Worm (Caenorhabditis elegans): ENCODE measurements around the gene unc-98.
A peak's percentile ranks its signal among the peaks of the same experiment; 100 is the strongest.

Gene unc-98

DNA sequence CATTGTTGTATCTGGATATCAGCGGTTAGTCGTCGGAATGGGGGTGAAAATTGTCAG lies at the start of gene unc-98, which contains the start of gene F08C6.18:
Gene unc-98 (minus strand): TSS at position 48 of the 57 bp plus-strand sequence.
Gene F08C6.18 (minus strand): TSS at position 57 of the 57 bp plus-strand sequence.
- no peak for TF ChIP-seq ceh-16 (tag; optimal IDR thresholded peaks at IDR 0.05)
- TF ChIP-seq ama-1 (optimal IDR thresholded peaks at IDR 0.05), result no peak
- no peak for TF ChIP-seq hmg-11 (tag; optimal IDR thresholded peaks at IDR 0.05)
- no peak for TF ChIP-seq egl-5 (tag; optimal IDR thresholded peaks at IDR 0.05)
- TF ChIP-seq nhr-11 (tag; optimal IDR thresholded peaks at IDR 0.05), result no peak
- TF ChIP-seq nhr-76 (tag; optimal IDR thresholded peaks at IDR 0.05), result no peak
- TF ChIP-seq skn-1 (tag; optimal IDR thresholded peaks at IDR 0.05), result no peak

DNA sequence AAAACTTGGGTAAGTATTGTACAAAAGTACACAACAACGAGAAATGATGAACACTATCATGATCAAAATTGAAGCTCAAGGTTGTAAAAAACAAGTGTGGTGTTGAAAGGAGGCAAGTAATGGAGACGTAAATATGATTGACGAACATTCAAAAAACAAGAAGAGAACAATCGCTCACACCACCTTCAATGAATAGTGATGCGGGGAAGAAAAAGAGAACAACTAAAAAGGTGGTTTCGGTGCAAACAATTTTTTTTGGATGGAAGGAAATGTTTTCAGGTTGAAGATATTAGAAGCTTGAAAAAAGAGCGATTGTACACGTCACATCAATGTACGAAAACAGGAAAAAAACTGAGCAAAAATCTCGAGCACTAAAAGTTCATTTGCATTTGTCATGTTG lies 41.0 kb upstream of the unc-98 start:
- TF ChIP-seq fkh-10 (GFP tag; optimal IDR thresholded peaks at IDR 0.05) (no peak), skn-1 (tag; optimal IDR thresholded peaks at IDR 0.05) (no peak), pqm-1 (tag; optimal IDR thresholded peaks at IDR 0.05) (no peak), elt-1 (tag; optimal IDR thresholded peaks at IDR 0.05) (no peak), ceh-82 (tag; optimal IDR thresholded peaks at IDR 0.05) (no peak)

DNA sequence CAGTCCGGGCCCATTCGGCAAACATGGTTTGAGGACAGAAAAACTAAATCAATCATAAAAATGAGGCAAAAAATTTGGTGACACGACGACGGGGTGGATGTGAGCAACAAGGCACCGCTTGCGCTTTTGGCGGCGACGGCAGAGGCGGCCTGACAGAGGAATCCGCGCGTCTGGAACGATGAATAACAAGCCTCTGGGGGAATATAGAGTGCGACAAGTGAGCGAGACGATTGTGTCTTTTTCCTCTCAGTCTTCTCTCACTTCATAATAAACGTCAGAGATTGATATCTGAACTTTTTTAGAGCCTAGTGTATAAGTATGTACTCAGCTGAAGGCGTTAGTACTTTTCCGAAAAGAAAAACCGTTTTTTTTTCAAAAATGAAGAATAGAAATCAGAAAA lies 34.6 kb upstream of the unc-98 start, which contains the start of gene twk-17:
Gene twk-17 (minus strand): TSS at position 101 of the 400 bp plus-strand sequence.
- TF ChIP-seq unc-62 (GFP tag; optimal IDR thresholded peaks at IDR 0.05) (no peak), eor-1 (tag; optimal IDR thresholded peaks at IDR 0.05) (no peak), ceh-82 (tag; optimal IDR thresholded peaks at IDR 0.05) (no peak), hmg-11 (tag; optimal IDR thresholded peaks at IDR 0.05) (no peak), fos-1 (tag; optimal IDR thresholded peaks at IDR 0.05) (no peak), mdl-1 (tag; optimal IDR thresholded peaks at IDR 0.05) (no peak), nhr-237 (tag; optimal IDR thresholded peaks at IDR 0.05) (no peak), nhr-25 (tag; optimal IDR thresholded peaks at IDR 0.05) (no peak), nhr-76 (tag; optimal IDR thresholded peaks at IDR 0.05) (no peak), nfya-1 (tag; optimal IDR thresholded peaks at IDR 0.05; ENCODE audit: insufficient read depth) (no peak), daf-12 (tag; optimal IDR thresholded peaks at IDR 0.05) (no peak), pqm-1 (tag; optimal IDR thresholded peaks at IDR 0.05) (no peak), R02D3.7 (tag; optimal IDR thresholded peaks at IDR 0.05) (no peak)

- TF ChIP-seq ZK546.5 (tag; optimal IDR thresholded peaks at IDR 0.05), result no peak
- TF ChIP-seq R02D3.7 (tag; optimal IDR thresholded peaks at IDR 0.05), result no peak
- no peak for TF ChIP-seq snpc-4 (tag; optimal IDR thresholded peaks at IDR 0.05)
- TF ChIP-seq daf-12 (tag; optimal IDR thresholded peaks at IDR 0.05), result no peak
- TF ChIP-seq ceh-82 (tag; optimal IDR thresholded peaks at IDR 0.05), result no peak
- no peak for TF ChIP-seq nhr-43 (tag; optimal IDR thresholded peaks at IDR 0.05; ENCODE audit: poor library complexity, severe bottlenecking)
- TF ChIP-seq sea-2 (GFP tag; optimal IDR thresholded peaks at IDR 0.05), result no peak
- TF ChIP-seq nhr-77 (tag; optimal IDR thresholded peaks at IDR 0.05), result no peak
- no peak for TF ChIP-seq egl-27 (tag; optimal IDR thresholded peaks at IDR 0.05)
- no peak for TF ChIP-seq nfya-1 (tag; optimal IDR thresholded peaks at IDR 0.05; ENCODE audit: insufficient read depth)
- TF ChIP-seq nhr-67 (tag; optimal IDR thresholded peaks at IDR 0.05), result no peak
- TF ChIP-seq mml-1 (tag; optimal IDR thresholded peaks at IDR 0.05), result no peak
Measured at ce11 chrX:7596627-7597026, 23.2 kb upstream of the unc-98 start, which contains the start of gene C44E12.1. Gene C44E12.1 (plus strand): TSS chrX:7596927.

ce11 chrX:7596029-7596428 lies 22.6 kb upstream of the unc-98 start:
- TF ChIP-seq nhr-12 (tag; optimal IDR thresholded peaks at IDR 0.05) (no peak), nhr-77 (tag; optimal IDR thresholded peaks at IDR 0.05) (no peak), hmg-11 (tag; optimal IDR thresholded peaks at IDR 0.05) (no peak), tbx-2 (tag; optimal IDR thresholded peaks at IDR 0.05) (no peak), pqm-1 (tag; optimal IDR thresholded peaks at IDR 0.05) (peak; percentile 55), fkh-10 (GFP tag; optimal IDR thresholded peaks at IDR 0.05) (no peak), ztf-4 (tag; optimal IDR thresholded peaks at IDR 0.05) (no peak), mdl-1 (tag; optimal IDR thresholded peaks at IDR 0.05) (no peak), R02D3.7 (tag; optimal IDR thresholded peaks at IDR 0.05) (no peak), pha-4 (tag; optimal IDR thresholded peaks at IDR 0.05) (no peak), lsy-12 (tag; optimal IDR thresholded peaks at IDR 0.05) (no peak), eor-1 (tag; optimal IDR thresholded peaks at IDR 0.05) (no peak), elt-2 (tag; optimal IDR thresholded peaks at IDR 0.05) (peak; percentile 72), egl-5 (tag; optimal IDR thresholded peaks at IDR 0.05) (no peak), nhr-43 (tag; optimal IDR thresholded peaks at IDR 0.05; ENCODE audit: poor library complexity, severe bottlenecking) (peak; percentile 37), ceh-28 (tag; optimal IDR thresholded peaks at IDR 0.05) (no peak), nfya-1 (tag; optimal IDR thresholded peaks at IDR 0.05; ENCODE audit: insufficient read depth) (no peak), elt-1 (tag; optimal IDR thresholded peaks at IDR 0.05) (no peak), nhr-23 (tag; optimal IDR thresholded peaks at IDR 0.05) (peak; percentile 77), fos-1 (tag; optimal IDR thresholded peaks at IDR 0.05) (no peak), jun-1 (tag; optimal IDR thresholded peaks at IDR 0.05) (no peak), nhr-67 (tag; optimal IDR thresholded peaks at IDR 0.05) (no peak), lin-39 (tag; optimal IDR thresholded peaks at IDR 0.05) (no peak), skn-1 (tag; optimal IDR thresholded peaks at IDR 0.05) (no peak), ama-1 (optimal IDR thresholded peaks at IDR 0.05) (no peak), lin-15B (tag; optimal IDR thresholded peaks at IDR 0.05) (no peak), ceh-16 (tag; optimal IDR thresholded peaks at IDR 0.05) (no peak), nhr-28 (tag; optimal IDR thresholded peaks at IDR 0.05) (no peak), nhr-25 (tag; optimal IDR thresholded peaks at IDR 0.05) (no peak), ZK546.5 (tag; optimal IDR thresholded peaks at IDR 0.05) (no peak)

Data from whole organism, L3 larva.